Fruit fly (Drosophila melanogaster): ENCODE results near the gene CG12983.

Gene CG12983

DNA sequence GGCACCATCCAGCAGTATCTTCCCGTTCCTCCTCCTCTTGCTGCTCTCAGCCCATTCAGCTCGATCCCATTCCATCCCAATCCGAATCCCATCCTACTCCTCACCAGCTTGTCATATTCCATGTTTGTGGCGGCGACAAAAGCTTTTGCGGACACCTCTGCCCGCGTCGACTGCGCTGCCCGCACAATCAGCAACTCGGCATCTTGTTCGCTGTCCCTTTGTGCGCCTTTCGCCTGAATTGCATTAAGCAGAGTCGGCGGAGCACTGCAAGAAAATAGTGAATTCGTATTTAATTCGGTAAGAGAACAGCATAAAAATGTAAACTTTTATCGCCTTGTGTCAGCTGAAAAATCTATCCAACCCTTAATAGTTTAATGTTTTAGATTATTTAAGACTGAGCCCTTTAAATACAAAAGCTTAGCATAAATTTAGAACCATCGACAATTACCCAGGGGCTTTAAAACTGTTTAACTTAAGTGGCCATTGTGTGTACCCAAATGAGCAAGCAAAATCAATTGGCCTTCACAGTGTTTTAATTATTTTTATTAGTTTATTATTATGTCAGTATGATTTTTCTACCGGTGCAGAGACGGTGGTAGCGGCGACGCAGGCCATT, 15.9 kb downstream of the CG12983 start (continued):
- TF ChIP-seq knrl (GFP tag; IDR thresholded peaks at IDR 0.05; ENCODE audit: partially characterized antibody): no peak
- TF ChIP-seq CG13624 (GFP tag; optimal IDR thresholded peaks at IDR 0.05): no peak
- no peak for TF ChIP-seq gro (GFP tag; optimal IDR thresholded peaks at IDR 0.05)
- TF ChIP-seq stc (GFP tag; IDR thresholded peaks at IDR 0.05): no peak
- no peak for TF ChIP-seq repo (GFP tag; optimal IDR thresholded peaks at IDR 0.05)
- TF ChIP-seq CG18476 (GFP tag; optimal IDR thresholded peaks at IDR 0.05): no peak
- no peak for TF ChIP-seq dm (GFP tag; optimal IDR thresholded peaks at IDR 0.05)
- no peak for TF ChIP-seq CG10959 (GFP tag; IDR thresholded peaks at IDR 0.05)
- no peak for TF ChIP-seq Hr78 (GFP tag; optimal IDR thresholded peaks at IDR 0.05)
- no peak for TF ChIP-seq klu (GFP tag; IDR thresholded peaks at IDR 0.05)
- TF ChIP-seq MBD-R2 (GFP tag; IDR thresholded peaks at IDR 0.05): no peak
- no peak for TF ChIP-seq psq (GFP tag; optimal IDR thresholded peaks at IDR 0.05)
- TF ChIP-seq Fer3 (tag; optimal IDR thresholded peaks at IDR 0.05): no peak
- TF ChIP-seq Fer2 (tag; optimal IDR thresholded peaks at IDR 0.05): no peak
- TF ChIP-seq gsb (GFP tag; IDR thresholded peaks at IDR 0.05): no peak
- TF ChIP-seq HLHmδ (GFP tag; optimal IDR thresholded peaks at IDR 0.05): no peak
- no peak for TF ChIP-seq cad (GFP tag; optimal IDR thresholded peaks at IDR 0.05)
- no peak for TF ChIP-seq CG10267 (tag; optimal IDR thresholded peaks at IDR 0.05)
- no peak for TF ChIP-seq CG11247 (GFP tag; IDR thresholded peaks at IDR 0.05)
- no peak for TF ChIP-seq CG10274 (GFP tag; optimal IDR thresholded peaks at IDR 0.05)
- TF ChIP-seq sim (GFP tag; IDR thresholded peaks at IDR 0.05): no peak
- no peak for TF ChIP-seq NfI (GFP tag; optimal IDR thresholded peaks at IDR 0.05)
- peak in 1 of 2 experiments; percentile 20 for TF ChIP-seq Hr51 (GFP tag; optimal IDR thresholded peaks at IDR 0.05)
- TF ChIP-seq lola (GFP tag; optimal IDR thresholded peaks at IDR 0.05): peak in 1 of 3 experiments; percentile 42
- TF ChIP-seq caup (GFP tag; optimal IDR thresholded peaks at IDR 0.05; ENCODE audit: severe bottlenecking): no peak
- peak; percentile 31; the same call in 1 of the 2 replicates for TF ChIP-seq CG17328 (GFP tag; IDR thresholded peaks at IDR 0.05)
- TF ChIP-seq croc (GFP tag; conservative IDR thresholded peaks at IDR 0.05): peak; percentile 12; the same call in 1 of the 3 replicates
- TF ChIP-seq Hand (GFP tag; optimal IDR thresholded peaks at IDR 0.05): no peak
- no peak for TF ChIP-seq Dip3 (GFP tag; optimal IDR thresholded peaks at IDR 0.05)
- TF ChIP-seq CG34376 (GFP tag; optimal IDR thresholded peaks at IDR 0.05): no peak
- no peak for TF ChIP-seq maf-S (GFP tag; optimal IDR thresholded peaks at IDR 0.05)
- no peak for TF ChIP-seq Eip74EF (GFP tag; optimal IDR thresholded peaks at IDR 0.05)

DNA sequence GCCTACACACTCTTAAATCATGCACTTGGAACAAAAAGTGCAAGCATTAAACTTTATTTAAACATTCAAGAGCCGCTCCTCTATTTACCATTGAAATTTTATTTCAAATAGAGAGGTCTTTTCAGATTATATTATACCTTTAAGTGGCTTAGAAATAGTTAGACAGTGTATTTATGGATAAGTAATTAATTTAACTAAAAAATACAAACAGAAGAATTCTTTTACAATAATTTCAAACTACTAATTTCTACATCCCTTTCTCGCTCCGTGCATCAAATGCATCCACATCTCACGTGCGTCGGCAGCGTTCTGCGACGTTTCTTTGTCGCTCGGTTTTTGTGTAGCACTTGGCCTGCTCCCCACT, 16.4 kb downstream of the CG12983 start:
- TF ChIP-seq Rfx (GFP tag; IDR thresholded peaks at IDR 0.05) (no peak), sim (GFP tag; IDR thresholded peaks at IDR 0.05) (0 out of 2 replicates have a peak, but pooled peaks have one; percentile 15), CG15514 (GFP tag; optimal IDR thresholded peaks at IDR 0.05) (no peak), en (GFP tag; optimal IDR thresholded peaks at IDR 0.05) (no peak), fu2 (GFP tag; optimal IDR thresholded peaks at IDR 0.05) (no peak), Taf1 (GFP tag; IDR thresholded peaks at IDR 0.05) (no peak), oc (tag; optimal IDR thresholded peaks at IDR 0.05) (peak; percentile 79), Eip74EF (GFP tag; optimal IDR thresholded peaks at IDR 0.05) (peak in 1 of 2 experiments; percentile 50), ssp (GFP tag; IDR thresholded peaks at IDR 0.05) (peak; percentile 44), zfh1 (GFP tag; IDR thresholded peaks at IDR 0.05) (peak; percentile 66), ab (GFP tag; optimal IDR thresholded peaks at IDR 0.05) (no peak), Dad (GFP tag; optimal IDR thresholded peaks at IDR 0.05) (no peak), CG6791 (GFP tag; IDR thresholded peaks at IDR 0.05; ENCODE audit: partially characterized antibody) (no peak), bcd (GFP tag; optimal IDR thresholded peaks at IDR 0.05) (peak; percentile 63), CG18262 (tag; optimal IDR thresholded peaks at IDR 0.05) (peak; percentile 90), fd102C (GFP tag; optimal IDR thresholded peaks at IDR 0.05) (no peak), CG9817 (tag; optimal IDR thresholded peaks at IDR 0.05) (no peak), CG18476 (GFP tag; optimal IDR thresholded peaks at IDR 0.05) (peak; percentile 59), sc (optimal IDR thresholded peaks at IDR 0.05) (no peak), sc (GFP tag; optimal IDR thresholded peaks at IDR 0.05) (peak; percentile 66), ken (GFP tag; IDR thresholded peaks at IDR 0.05) (peak; percentile 52; the same call in 1 of the 3 replicates), CG15696 (tag; optimal IDR thresholded peaks at IDR 0.05) (peak; percentile 52)
